Fruit fly (Drosophila melanogaster): ENCODE results near the gene CG46465.

- no peak for TF ChIP-seq CG8478 (optimal IDR thresholded peaks at IDR 0.05)
- no peak for TF ChIP-seq CTCF (optimal IDR thresholded peaks at IDR 0.05)
Observed at dm6 chr2L:19033288-19033687, 41.0 kb downstream of the CG46465 start, which contains the start of gene hook.

All from S2 (cell line).